Worm (Caenorhabditis elegans) whole organism, mixed stage, embryonic: ENCODE measurements around the gene C08E3.14.

Experiments
- ces-1 ChIP-seq: fragments of 150-350 bp; optimal IDR thresholded peaks from 2 replicates; lab custom pipeline; 2014; ENCODE audit warnings: missing biosample characterization, missing genetic modification reagents, missing genetic modification characterization
- elt-1 ChIP-seq: sonication (generic microtip); optimal IDR thresholded peaks from 2 replicates; lab custom pipeline; 2017; ENCODE audit warnings: missing genetic modification characterization, mild to moderate bottlenecking, missing compliant biosample characterization, antibody characterized with exemption, moderate library complexity, borderline replicate concordance; ENCODE audit not compliant: insufficient read depth
- elt-3 ChIP-seq: fragments of 150-350 bp; optimal IDR thresholded peaks from 2 replicates; lab custom pipeline; 2014; ENCODE audit warnings: missing biosample characterization, missing genetic modification characterization
- flh-1 ChIP-seq: fragments of 200-800 bp; sonication (Bioruptor generic); optimal IDR thresholded peaks from 2 replicates; lab custom pipeline; 2018; ENCODE audit warnings: mild to moderate bottlenecking, missing genetic modification characterization, moderate library complexity, missing compliant biosample characterization
- nhr-12 ChIP-seq: fragments of 150-350 bp; optimal IDR thresholded peaks from 2 replicates; lab custom pipeline; 2014; ENCODE audit warnings: missing biosample characterization, missing genetic modification characterization
- nhr-28 ChIP-seq: fragments of 150-350 bp; optimal IDR thresholded peaks from 2 replicates; lab custom pipeline; 2014; ENCODE audit warnings: missing biosample characterization, missing genetic modification characterization
- snpc-4 ChIP-seq: fragments of 150-350 bp; optimal IDR thresholded peaks from 2 replicates; lab custom pipeline; 2014; ENCODE audit warnings: missing biosample characterization, missing genetic modification characterization

- TF ChIP-seq flh-1 (GFP tag; lab: Kevin White, UChicago): no peak
- no peak for TF ChIP-seq nhr-12 (tag; lab: Kevin White, UChicago)
- no peak for TF ChIP-seq elt-3
- TF ChIP-seq elt-1: no peak
- TF ChIP-seq snpc-4 (tag; lab: Kevin White, UChicago): no peak
- no peak for TF ChIP-seq nhr-28 (tag; lab: Kevin White, UChicago)
- no peak for TF ChIP-seq ces-1 (GFP tag; lab: Kevin White, UChicago)
Measured at ce11 chrII:1586305-1586704, 39.5 kb upstream of the C08E3.14 start, which contains the start of gene T07H3.8.
